Worm (Caenorhabditis elegans): ENCODE results near the gene C47D12.4.

The C47D12.4 gene

DNA sequence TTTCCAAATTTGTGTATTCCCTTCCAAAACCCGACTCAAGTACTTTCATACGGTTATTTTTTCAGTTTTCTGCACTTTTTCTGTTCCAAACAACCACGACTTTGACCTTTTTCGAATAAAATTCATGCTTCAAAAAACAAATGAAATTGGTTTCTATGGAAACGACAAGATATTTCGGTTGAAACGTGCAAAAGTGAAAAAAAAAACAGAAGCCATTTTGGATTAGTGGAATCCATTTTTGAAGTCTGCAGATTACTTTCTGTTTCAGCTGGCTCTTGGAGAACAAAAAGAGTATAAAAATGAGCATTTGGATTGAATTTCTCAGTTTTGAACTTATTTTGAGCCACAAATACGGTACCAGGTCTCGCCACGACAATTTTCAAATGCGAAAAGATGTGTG is 40.6 kb downstream of the C47D12.4 start:
- TF ChIP-seq nhr-129 (tag; optimal IDR thresholded peaks at IDR 0.05), result no peak
- no peak for TF ChIP-seq snpc-4 (tag; optimal IDR thresholded peaks at IDR 0.05)
- TF ChIP-seq nhr-10 (tag; optimal IDR thresholded peaks at IDR 0.05), result no peak
- no peak for TF ChIP-seq lin-39 (tag; optimal IDR thresholded peaks at IDR 0.05)
- TF ChIP-seq mbf-1 (tag; optimal IDR thresholded peaks at IDR 0.05), result no peak
- no peak for TF ChIP-seq ceh-82 (tag; optimal IDR thresholded peaks at IDR 0.05)
- no peak for TF ChIP-seq dmd-4 (tag; optimal IDR thresholded peaks at IDR 0.05)
- peak; percentile 7 for TF ChIP-seq lin-11 (tag; optimal IDR thresholded peaks at IDR 0.05)
- TF ChIP-seq nhr-237 (tag; optimal IDR thresholded peaks at IDR 0.05), result no peak
- peak; percentile 40 for TF ChIP-seq C34F6.9 (tag; optimal IDR thresholded peaks at IDR 0.05)
- peak in 1 of 2 experiments; percentile 23 for TF ChIP-seq lsy-2 (tag; optimal IDR thresholded peaks at IDR 0.05)
- TF ChIP-seq peb-1 (tag; optimal IDR thresholded peaks at IDR 0.05), result no peak
- TF ChIP-seq ztf-4 (tag; optimal IDR thresholded peaks at IDR 0.05), result no peak
- no peak for TF ChIP-seq R02D3.7 (tag; optimal IDR thresholded peaks at IDR 0.05)
- TF ChIP-seq sem-4 (tag; optimal IDR thresholded peaks at IDR 0.05), result no peak
- no peak for TF ChIP-seq nhr-6 (tag; optimal IDR thresholded peaks at IDR 0.05)
- TF ChIP-seq skn-1 (tag; optimal IDR thresholded peaks at IDR 0.05), result no peak
- TF ChIP-seq ceh-16 (tag; optimal IDR thresholded peaks at IDR 0.05), result no peak
- no peak for TF ChIP-seq unc-62 (GFP tag; optimal IDR thresholded peaks at IDR 0.05)

ce11 chrII:11723904-11724303 is 42.3 kb downstream of the C47D12.4 start, which contains the start of gene ldh-1:
Gene ldh-1, plus strand, starts transcription at chrII:11724204.
- no peak for TF ChIP-seq blmp-1 (tag; optimal IDR thresholded peaks at IDR 0.05; ENCODE audit: insufficient read depth)
- TF ChIP-seq nhr-129 (tag; optimal IDR thresholded peaks at IDR 0.05), result peak; percentile 77
- no peak for TF ChIP-seq unc-39 (tag; optimal IDR thresholded peaks at IDR 0.05)

DNA sequence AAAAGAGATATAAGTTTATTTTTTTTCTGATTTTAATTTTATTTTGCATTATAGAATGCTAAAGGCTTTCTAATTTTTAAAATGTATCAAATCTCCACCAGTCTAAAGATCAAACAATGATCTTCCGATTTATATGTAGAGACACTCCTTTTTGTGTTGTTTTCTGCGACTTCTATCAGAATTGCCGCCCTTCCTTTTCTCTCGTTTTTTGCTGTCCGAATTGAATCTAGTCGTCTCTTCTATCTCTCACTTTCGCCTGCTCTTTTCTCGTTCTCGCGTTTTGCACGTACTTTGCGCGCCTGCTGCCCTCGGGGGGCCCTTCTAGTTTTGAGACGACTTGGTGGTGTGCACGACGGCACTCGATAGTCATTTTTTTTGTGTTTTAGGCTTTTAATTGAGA is 42.8 kb downstream of the C47D12.4 start:
- TF ChIP-seq unc-62 (GFP tag; optimal IDR thresholded peaks at IDR 0.05) (no peak), lin-13 (GFP tag; optimal IDR thresholded peaks at IDR 0.05) (peak; percentile 3), nhr-237 (tag; optimal IDR thresholded peaks at IDR 0.05) (no peak), sma-9 (GFP tag; optimal IDR thresholded peaks at IDR 0.05) (peak; percentile 48), sma-9 (tag; optimal IDR thresholded peaks at IDR 0.05) (no peak), lin-39 (tag; optimal IDR thresholded peaks at IDR 0.05) (no peak), Y55F3AM.14 (GFP tag; optimal IDR thresholded peaks at IDR 0.05) (no peak), nhr-25 (tag; optimal IDR thresholded peaks at IDR 0.05) (peak; percentile 52), ztf-4 (tag; optimal IDR thresholded peaks at IDR 0.05) (no peak), sem-4 (tag; optimal IDR thresholded peaks at IDR 0.05) (peak; percentile 65), ama-1 (optimal IDR thresholded peaks at IDR 0.05) (no peak), F13H6.1 (tag; optimal IDR thresholded peaks at IDR 0.05) (peak; percentile 39), dmd-4 (tag; optimal IDR thresholded peaks at IDR 0.05) (no peak), blmp-1 (tag; optimal IDR thresholded peaks at IDR 0.05; ENCODE audit: insufficient read depth) (peak; percentile 8), alr-1 (tag; optimal IDR thresholded peaks at IDR 0.05) (no peak), egl-27 (tag; optimal IDR thresholded peaks at IDR 0.05) (peak; percentile 41), ceh-82 (tag; optimal IDR thresholded peaks at IDR 0.05) (no peak), nhr-11 (tag; optimal IDR thresholded peaks at IDR 0.05) (no peak), nhr-129 (tag; optimal IDR thresholded peaks at IDR 0.05) (peak; percentile 42), mab-5 (tag; optimal IDR thresholded peaks at IDR 0.05) (peak; percentile 18), nhr-6 (tag; optimal IDR thresholded peaks at IDR 0.05) (peak; percentile 26), nhr-10 (tag; optimal IDR thresholded peaks at IDR 0.05) (no peak), unc-39 (tag; optimal IDR thresholded peaks at IDR 0.05) (no peak), zag-1 (tag; optimal IDR thresholded peaks at IDR 0.05) (peak; percentile 55), nhr-12 (tag; optimal IDR thresholded peaks at IDR 0.05) (no peak), mdl-1 (tag; optimal IDR thresholded peaks at IDR 0.05) (peak; percentile 4 to 13), C34F6.9 (tag; optimal IDR thresholded peaks at IDR 0.05) (peak; percentile 80), crh-2 (tag; optimal IDR thresholded peaks at IDR 0.05) (peak; percentile 64), fos-1 (tag; optimal IDR thresholded peaks at IDR 0.05) (peak; percentile 10), lsy-2 (tag; optimal IDR thresholded peaks at IDR 0.05) (peak in 1 of 2 experiments; percentile 65), unc-55 (GFP tag; optimal IDR thresholded peaks at IDR 0.05) (peak; percentile 1)

ce11 chrII:11725615-11726014 is 44.0 kb downstream of the C47D12.4 start:
- TF ChIP-seq ama-1 (optimal IDR thresholded peaks at IDR 0.05) (no peak), F13H6.1 (tag; optimal IDR thresholded peaks at IDR 0.05) (no peak), nhr-25 (tag; optimal IDR thresholded peaks at IDR 0.05) (no peak), lin-11 (tag; optimal IDR thresholded peaks at IDR 0.05) (no peak), nhr-12 (tag; optimal IDR thresholded peaks at IDR 0.05) (no peak), nhr-23 (tag; optimal IDR thresholded peaks at IDR 0.05) (no peak), elt-1 (tag; optimal IDR thresholded peaks at IDR 0.05) (no peak), nhr-10 (tag; optimal IDR thresholded peaks at IDR 0.05) (no peak), fos-1 (tag; optimal IDR thresholded peaks at IDR 0.05) (no peak), nhr-21 (tag; optimal IDR thresholded peaks at IDR 0.05) (no peak)
